Fruit fly (Drosophila melanogaster): Measurements from ENCODE around the gene CG5418.

The CG5418 gene

dm6 chr2L:12460767-12461739 is 8.0 kb upstream of the CG5418 start (continued):
- TF ChIP-seq CG10462 (GFP tag; optimal IDR thresholded peaks at IDR 0.05) (peak; percentile 25), crc (GFP tag; optimal IDR thresholded peaks at IDR 0.05) (no peak), CG9932 (GFP tag; IDR thresholded peaks at IDR 0.05) (no peak; the same call in 1 of the 2 replicates), CG10431 (GFP tag; optimal IDR thresholded peaks at IDR 0.05) (peak; percentile 61), slbo (GFP tag; IDR thresholded peaks at IDR 0.05) (0 out of 2 replicates have a peak, but pooled peaks have one; percentile 13), Hr51 (GFP tag; optimal IDR thresholded peaks at IDR 0.05) (peak; percentile 26 to 35), CG17912 (GFP tag; optimal IDR thresholded peaks at IDR 0.05) (peak; percentile 82), dm (GFP tag; optimal IDR thresholded peaks at IDR 0.05) (no peak), H15 (GFP tag; IDR thresholded peaks at IDR 0.05) (no peak), gcm (GFP tag; optimal IDR thresholded peaks at IDR 0.05) (peak; percentile 65), Scr (GFP tag; IDR thresholded peaks at IDR 0.05; ENCODE audit: partially characterized antibody) (peak; percentile 27; the same call in 1 of the 2 replicates), ara (GFP tag; IDR thresholded peaks at IDR 0.05) (peak; percentile 48; the same call in 1 of the 2 replicates), nmo (GFP tag; optimal IDR thresholded peaks at IDR 0.05) (peak; percentile 16), hth (optimal IDR thresholded peaks at IDR 0.05) (no peak), CG3407 (GFP tag; optimal IDR thresholded peaks at IDR 0.05) (peak; percentile 61), sd (tag; optimal IDR thresholded peaks at IDR 0.05) (peak; percentile 95), en (GFP tag; optimal IDR thresholded peaks at IDR 0.05) (no peak), CG10267 (tag; optimal IDR thresholded peaks at IDR 0.05) (no peak), prd (optimal IDR thresholded peaks at IDR 0.05) (no peak), prd (GFP tag; IDR thresholded peaks at IDR 0.05) (peak; percentile 18; the same call in 1 of the 3 replicates), Asciz (GFP tag; optimal IDR thresholded peaks at IDR 0.05) (peak; percentile 60), vvl (GFP tag; IDR thresholded peaks at IDR 0.05) (peak; percentile 68; the same call in 1 of the 2 replicates), ato (GFP tag; IDR thresholded peaks at IDR 0.05; ENCODE audit: partially characterized antibody) (peak; percentile 39; the same call in 1 of the 2 replicates), CG18011 (GFP tag; optimal IDR thresholded peaks at IDR 0.05) (peak; percentile 88), stc (GFP tag; IDR thresholded peaks at IDR 0.05) (peak; percentile 68; the same call in 1 of the 2 replicates), Fer3 (tag; optimal IDR thresholded peaks at IDR 0.05) (peak; percentile 74), sob (GFP tag; IDR thresholded peaks at IDR 0.05) (no peak; the same call in 1 of the 2 replicates), CG2116 (GFP tag; optimal IDR thresholded peaks at IDR 0.05) (peak; percentile 55), CG3847 (GFP tag; IDR thresholded peaks at IDR 0.05) (0 out of 2 replicates have a peak, but pooled peaks have one; percentile 15), bcd (GFP tag; optimal IDR thresholded peaks at IDR 0.05) (peak; percentile 50), CG12659 (GFP tag; optimal IDR thresholded peaks at IDR 0.05) (peak; percentile 69), Max (GFP tag; optimal IDR thresholded peaks at IDR 0.05) (peak; percentile 75), insv (GFP tag; optimal IDR thresholded peaks at IDR 0.05) (peak in 1 of 2 experiments; percentile 68), odd (GFP tag; optimal IDR thresholded peaks at IDR 0.05) (peak; percentile 71), Meics (GFP tag; optimal IDR thresholded peaks at IDR 0.05) (peak; percentile 83), tll (GFP tag; optimal IDR thresholded peaks at IDR 0.05) (peak in 1 of 2 experiments; percentile 67), CG3838 (GFP tag; optimal IDR thresholded peaks at IDR 0.05) (peak; percentile 49), dmrt99B (tag; optimal IDR thresholded peaks at IDR 0.05) (peak; percentile 40), fd102C (GFP tag; optimal IDR thresholded peaks at IDR 0.05) (peak; percentile 72), CG7556 (GFP tag; optimal IDR thresholded peaks at IDR 0.05) (peak; percentile 61), CG12769 (tag; optimal IDR thresholded peaks at IDR 0.05) (peak; percentile 56), disco-r (GFP tag; optimal IDR thresholded peaks at IDR 0.05) (peak; percentile 44), jing (GFP tag; optimal IDR thresholded peaks at IDR 0.05) (no peak), CG13624 (GFP tag; optimal IDR thresholded peaks at IDR 0.05) (peak; percentile 86), CG11695 (GFP tag; IDR thresholded peaks at IDR 0.05) (peak; percentile 46; the same call in 1 of the 3 replicates), zen (tag; optimal IDR thresholded peaks at IDR 0.05) (peak; percentile 76), B-H2 (GFP tag; optimal IDR thresholded peaks at IDR 0.05) (peak; percentile 92)
